Fruit fly (Drosophila melanogaster) whole organism, embryonic: ENCODE results near the gene ImpE3.

Experiments
- Abd-B ChIP-seq: fragments of 200-800 bp; sonication (Bioruptor generic); optimal IDR thresholded peaks from 2 replicates; lab custom pipeline; 2018; ENCODE audit warnings: missing biosample characterization, mild to moderate bottlenecking, missing genetic modification characterization, moderate library complexity
- Aef1 ChIP-seq: fragments of 200-800 bp; sonication (Bioruptor generic); IDR thresholded peaks from 3 replicates; pipeline ENCODE4 v1.3.6; 2022; ENCODE audit warnings: missing biosample characterization, missing genetic modification characterization
- Antp ChIP-seq: fragments of 200-800 bp; sonication (Bioruptor generic); optimal IDR thresholded peaks from 3 replicates; lab custom pipeline; 2016; ENCODE audit warnings: missing biosample characterization, missing genetic modification characterization
- B-H1 ChIP-seq: fragments of 200-800 bp; sonication (Bioruptor generic); IDR thresholded peaks from 3 replicates; pipeline ENCODE4 v1.3.6; 2022; ENCODE audit warnings: missing biosample characterization, missing genetic modification characterization
- BEAF-32 ChIP-seq: fragments of 200-800 bp; sonication (Bioruptor generic); optimal IDR thresholded peaks from 3 replicates; lab custom pipeline; 2017; ENCODE audit warnings: missing biosample characterization, missing genetic modification characterization, mild to moderate bottlenecking, moderate library complexity, missing genetic modification reagents
- Bdp1 ChIP-seq: fragments of 200-800 bp; sonication (Bioruptor generic); optimal IDR thresholded peaks from 3 replicates; lab custom pipeline; 2016; ENCODE audit warnings: missing biosample characterization, missing genetic modification characterization
- BtbVII ChIP-seq: fragments of 200-800 bp; sonication (Bioruptor generic); optimal IDR thresholded peaks from 3 replicates; lab custom pipeline; 2017; ENCODE audit warnings: missing biosample characterization, mild to moderate bottlenecking, missing genetic modification characterization
- CG11695 ChIP-seq: fragments of 200-800 bp; sonication (Bioruptor generic); IDR thresholded peaks from 3 replicates; pipeline ENCODE4 v1.3.6; 2022; ENCODE audit warnings: missing biosample characterization, missing genetic modification characterization
- CG12391 ChIP-seq: fragments of 200-800 bp; sonication (Bioruptor generic); optimal IDR thresholded peaks from 3 replicates; lab custom pipeline; 2018; ENCODE audit warnings: missing biosample characterization, mild to moderate bottlenecking, missing genetic modification characterization, moderate library complexity
- CG13123 ChIP-seq: fragments of 200-800 bp; sonication (Bioruptor generic); optimal IDR thresholded peaks from 2 replicates; lab custom pipeline; 2016; ENCODE audit warnings: missing biosample characterization, missing genetic modification characterization
- CG15011 ChIP-seq: fragments of 200-800 bp; sonication (Bioruptor generic); optimal IDR thresholded peaks from 3 replicates; lab custom pipeline; 2018; ENCODE audit warnings: missing biosample characterization, mild to moderate bottlenecking, missing genetic modification characterization
- CG16863 ChIP-seq: fragments of 200-800 bp; sonication (Bioruptor generic); optimal IDR thresholded peaks from 3 replicates; lab custom pipeline; 2016; ENCODE audit warnings: missing biosample characterization, missing genetic modification characterization
- CG18599 ChIP-seq: fragments of 200-800 bp; sonication (Bioruptor generic); optimal IDR thresholded peaks from 3 replicates; lab custom pipeline; 2017; ENCODE audit warnings: missing biosample characterization, missing genetic modification characterization, mild to moderate bottlenecking, moderate library complexity, missing genetic modification reagents
- CG34422 ChIP-seq: fragments of 200-800 bp; sonication (Bioruptor generic); IDR thresholded peaks from 3 replicates; pipeline ENCODE4 v1.3.6; 2022; ENCODE audit warnings: missing biosample characterization, missing genetic modification characterization
- CG3995 ChIP-seq: fragments of 200-800 bp; sonication (Bioruptor generic); optimal IDR thresholded peaks from 3 replicates; lab custom pipeline; 2016; ENCODE audit warnings: missing biosample characterization, missing genetic modification characterization
- CG6272 ChIP-seq: fragments of 200-800 bp; sonication (Bioruptor generic); IDR thresholded peaks from 2 replicates; pipeline ENCODE4 v1.3.6; 2022; ENCODE audit warnings: missing biosample characterization, missing genetic modification characterization
- CG8290 ChIP-seq, 3 experiments: fragments of 200-800 bp; sonication (Bioruptor generic); optimal IDR thresholded peaks; 2 replicates each; lab custom pipeline; 2016 to 2019; ENCODE audit warnings: missing biosample characterization in 3 of 3, missing genetic modification characterization in 3 of 3, mild to moderate bottlenecking in 2 of 3, moderate library complexity in 1 of 3
- CG8944 ChIP-seq: fragments of 200-800 bp; sonication (Bioruptor generic); optimal IDR thresholded peaks from 3 replicates; lab custom pipeline; 2016; ENCODE audit warnings: missing biosample characterization, missing genetic modification characterization
- CG9727 ChIP-seq: fragments of 200-800 bp; sonication (Bioruptor generic); optimal IDR thresholded peaks from 3 replicates; lab custom pipeline; 2017; ENCODE audit warnings: missing biosample characterization, mild to moderate bottlenecking, missing genetic modification characterization
- CG9876 ChIP-seq: fragments of 200-800 bp; sonication (Bioruptor generic); optimal IDR thresholded peaks from 2 replicates; lab custom pipeline; 2016; ENCODE audit warnings: missing biosample characterization, missing genetic modification characterization
- CkIIα-i1 ChIP-seq: fragments of 200-800 bp; sonication (Bioruptor generic); IDR thresholded peaks from 2 replicates; pipeline ENCODE4 v1.3.6; 2022; ENCODE audit warnings: missing biosample characterization, missing genetic modification characterization
- Dll ChIP-seq: fragments of 200-800 bp; sonication (Bioruptor generic); IDR thresholded peaks from 4 replicates; pipeline ENCODE4 v1.3.6; 2022; ENCODE audit warnings: missing biosample characterization, missing genetic modification characterization; ENCODE audit not compliant: partially characterized antibody
- Dref ChIP-seq: fragments of 200-800 bp; sonication (Bioruptor generic); IDR thresholded peaks from 2 replicates; pipeline ENCODE4 v1.3.6; 2022; ENCODE audit warnings: missing biosample characterization, missing genetic modification characterization
- E2f2 ChIP-seq: fragments of 200-800 bp; sonication (Bioruptor generic); IDR thresholded peaks from 2 replicates; pipeline ENCODE4 v1.3.6; 2022; ENCODE audit warnings: missing biosample characterization, missing genetic modification characterization
- H15 ChIP-seq: fragments of 200-800 bp; sonication (Bioruptor generic); IDR thresholded peaks from 3 replicates; pipeline ENCODE4 v1.3.6; 2022; ENCODE audit warnings: missing biosample characterization, missing genetic modification characterization
- HLH3B ChIP-seq: fragments of 200-800 bp; sonication (Bioruptor generic); IDR thresholded peaks from 2 replicates; pipeline ENCODE4 v1.3.6; 2022; ENCODE audit warnings: missing biosample characterization, missing genetic modification characterization
- Hr39 ChIP-seq: fragments of >200 bp; optimal IDR thresholded peaks from 2 replicates; lab custom pipeline; 2017
- Kr ChIP-seq: fragments of 200-800 bp; sonication (Bioruptor generic); optimal IDR thresholded peaks from 2 replicates; lab custom pipeline; 2017; ENCODE audit warnings: missing biosample characterization, mild to moderate bottlenecking, missing genetic modification characterization
- MESR4 ChIP-seq: fragments of 200-800 bp; sonication (Bioruptor generic); optimal IDR thresholded peaks from 2 replicates; lab custom pipeline; 2018; ENCODE audit warnings: missing biosample characterization, mild to moderate bottlenecking, missing genetic modification characterization, moderate library complexity
- Poxn ChIP-seq: fragments of 200-800 bp; sonication (Bioruptor generic); IDR thresholded peaks from 2 replicates; pipeline ENCODE4 v1.3.6; 2022; ENCODE audit warnings: missing biosample characterization, missing genetic modification characterization
- chinmo ChIP-seq: fragments of 200-800 bp; sonication (Bioruptor generic); IDR thresholded peaks from 4 replicates; pipeline ENCODE4 v1.3.6; 2022; ENCODE audit warnings: missing biosample characterization, missing genetic modification characterization; ENCODE audit not compliant: partially characterized antibody
- fd64A ChIP-seq: fragments of 200-800 bp; sonication (Bioruptor generic); optimal IDR thresholded peaks from 3 replicates; lab custom pipeline; 2018; ENCODE audit warnings: missing biosample characterization, mild to moderate bottlenecking, missing genetic modification characterization
- ham ChIP-seq: fragments of 200-800 bp; sonication (Bioruptor generic); IDR thresholded peaks from 2 replicates; pipeline ENCODE4 v1.3.6; 2022; ENCODE audit warnings: missing biosample characterization, missing genetic modification characterization
- insv ChIP-seq, 2 experiments: fragments of 200-800 bp; sonication (Bioruptor generic); optimal IDR thresholded peaks; 3 replicates each; lab custom pipeline; 2016 to 2018; ENCODE audit warnings: missing biosample characterization in 2 of 2, missing genetic modification characterization in 2 of 2
- lbe ChIP-seq: fragments of 200-800 bp; sonication (Bioruptor generic); optimal IDR thresholded peaks from 2 replicates; lab custom pipeline; 2016; ENCODE audit warnings: missing biosample characterization, mild to moderate bottlenecking, missing genetic modification characterization
- lilli ChIP-seq: fragments of 200-800 bp; sonication (Bioruptor generic); optimal IDR thresholded peaks from 3 replicates; lab custom pipeline; 2016; ENCODE audit warnings: missing biosample characterization, missing genetic modification characterization
- lola ChIP-seq, 3 experiments: fragments of >200 bp in 2 of 3; fragments of 200-800 bp in 1 of 3; sonication (Bioruptor generic) in 1 of 3; optimal IDR thresholded peaks; 2 replicates each; lab custom pipeline; 2017 to 2019; ENCODE audit warnings: missing biosample characterization in 3 of 3, missing genetic modification characterization in 3 of 3, mild to moderate bottlenecking in 1 of 3, moderate library complexity in 1 of 3
- nerfin-1 ChIP-seq: fragments of 200-800 bp; sonication (Bioruptor generic); optimal IDR thresholded peaks from 3 replicates; lab custom pipeline; 2019; ENCODE audit warnings: missing biosample characterization, mild to moderate bottlenecking, missing genetic modification characterization, moderate library complexity
- oc ChIP-seq: fragments of 200-800 bp; sonication (Bioruptor generic); optimal IDR thresholded peaks from 2 replicates; lab custom pipeline; 2018; ENCODE audit warnings: missing biosample characterization, mild to moderate bottlenecking, missing genetic modification characterization, moderate library complexity
- pan ChIP-seq, 4 experiments: fragments of >200 bp in 3 of 4; fragments of 200-800 bp in 1 of 4; sonication (Bioruptor generic) in 1 of 4; optimal IDR thresholded peaks in 3 of 4; IDR thresholded peaks in 1 of 4; 2 replicates each; pipeline versions ENCODE4 v1.3.6 to Lab custom; 2017 to 2022; ENCODE audit warnings: missing biosample characterization in 2 of 4, missing genetic modification characterization in 2 of 4, mixed read lengths in 1 of 4
- pnt ChIP-seq: fragments of 200-800 bp; sonication (Bioruptor generic); optimal IDR thresholded peaks from 3 replicates; lab custom pipeline; 2016; ENCODE audit warnings: missing biosample characterization, missing genetic modification characterization
- scrt ChIP-seq: fragments of 200-800 bp; sonication (Bioruptor generic); optimal IDR thresholded peaks from 2 replicates; lab custom pipeline; 2018; ENCODE audit warnings: missing biosample characterization, mild to moderate bottlenecking, missing genetic modification characterization, moderate library complexity
- sens ChIP-seq: fragments of 200-800 bp; sonication (Bioruptor generic); peaks from one replicate; lab custom pipeline; 2016; ENCODE audit warnings: missing biosample characterization, missing genetic modification characterization
- so ChIP-seq: fragments of 200-800 bp; sonication (Bioruptor generic); IDR thresholded peaks from 3 replicates; pipeline ENCODE4 v1.3.6; 2022; ENCODE audit warnings: missing biosample characterization, missing genetic modification characterization
- tio ChIP-seq: fragments of 200-800 bp; sonication (Bioruptor generic); optimal IDR thresholded peaks from 2 replicates; lab custom pipeline; 2017; ENCODE audit warnings: missing biosample characterization, missing genetic modification characterization, inconsistent platforms
- tna ChIP-seq: fragments of 200-800 bp; sonication (Bioruptor generic); IDR thresholded peaks from 2 replicates; pipeline ENCODE4 v1.3.6; 2022; ENCODE audit warnings: missing biosample characterization, missing genetic modification characterization; ENCODE audit not compliant: partially characterized antibody
- toy ChIP-seq: fragments of 200-800 bp; sonication (Bioruptor generic); IDR thresholded peaks from 2 replicates; pipeline ENCODE4 v1.3.6; 2022; ENCODE audit warnings: missing biosample characterization, missing genetic modification characterization
- vfl ChIP-seq: fragments of 200-800 bp; sonication (Bioruptor generic); optimal IDR thresholded peaks from 2 replicates; lab custom pipeline; 2016; ENCODE audit warnings: missing biosample characterization, missing genetic modification characterization
- vvl ChIP-seq: fragments of 200-800 bp; sonication (Bioruptor generic); IDR thresholded peaks from 2 replicates; pipeline ENCODE4 v1.3.6; 2022; ENCODE audit warnings: missing biosample characterization, missing genetic modification characterization
- yki ChIP-seq: fragments of >200 bp; optimal IDR thresholded peaks from 3 replicates; lab custom pipeline; 2018

ImpE3 gene

dm6 chr3R:8007595-8008255, 21.6 kb downstream of the ImpE3 start, which contains the start of gene CG2767 (continued):
- peak; percentile 10 for TF ChIP-seq BEAF-32 (GFP tag; lab: Kevin White, UChicago)
- TF ChIP-seq CG12391 (tag; lab: Kevin White, UChicago) = no peak
- TF ChIP-seq CG9727 (GFP tag; lab: Kevin White, UChicago) = no peak
- peak; percentile 40 for TF ChIP-seq sens (GFP tag; lab: Kevin White, UChicago)
- no peak for TF ChIP-seq vvl (GFP tag; lab: Robert Waterston, UW)
- no peak for TF ChIP-seq ham
- TF ChIP-seq tna (GFP tag; lab: Robert Waterston, UW) = no peak
- TF ChIP-seq toy (GFP tag; lab: Robert Waterston, UW) = no peak
- TF ChIP-seq Abd-B (GFP tag; lab: Kevin White, UChicago) = no peak
- TF ChIP-seq CG18599 (GFP tag; lab: Kevin White, UChicago) = no peak
- TF ChIP-seq Aef1 = no peak
- TF ChIP-seq CG13123 (GFP tag; lab: Kevin White, UChicago) = no peak
- no peak for TF ChIP-seq BtbVII (GFP tag; lab: Kevin White, UChicago)
- no peak for TF ChIP-seq H15 (GFP tag; lab: Robert Waterston, UW)
- TF ChIP-seq CG9876 (GFP tag; lab: Kevin White, UChicago) = no peak
- TF ChIP-seq CG15011 (GFP tag; lab: Kevin White, UChicago) = no peak
- TF ChIP-seq Kr (GFP tag; lab: Kevin White, UChicago) = no peak
- no peak for TF ChIP-seq Antp (GFP tag; lab: Kevin White, UChicago)
- TF ChIP-seq vfl (GFP tag; lab: Kevin White, UChicago) = no peak
- no peak for TF ChIP-seq Hr39 (lab: Kevin White, UChicago)
- no peak for TF ChIP-seq Bdp1
- no peak for TF ChIP-seq HLH3B (GFP tag; lab: Robert Waterston, UW)
- peak; percentile 27 for TF ChIP-seq lbe (GFP tag; lab: Kevin White, UChicago)
- TF ChIP-seq CG8944 (GFP tag; lab: Kevin White, UChicago) = no peak
- no peak for TF ChIP-seq lilli
- TF ChIP-seq Dll (GFP tag; lab: Robert Waterston, UW) = 0 out of 4 replicates have a peak, but pooled peaks have one; percentile 24
- TF ChIP-seq Dref (GFP tag; lab: Robert Waterston, UW) = peak; percentile 69
- peak; percentile 88 for TF ChIP-seq CG3995 (GFP tag; lab: Kevin White, UChicago)
- no peak for TF ChIP-seq CG6272 (GFP tag; lab: Robert Waterston, UW)
- no peak for TF ChIP-seq tio (GFP tag; lab: Kevin White, UChicago)
- TF ChIP-seq yki (lab: Kevin White, UChicago) = no peak
- no peak for TF ChIP-seq lola (GFP tag; optimal IDR thresholded peaks at IDR 0.05; lab: Kevin White, UChicago)
- TF ChIP-seq B-H1 (GFP tag; lab: Robert Waterston, UW) = no peak
- no peak for TF ChIP-seq pan (optimal IDR thresholded peaks at IDR 0.05; lab: Kevin White, UChicago)
- TF ChIP-seq pan (GFP tag; optimal IDR thresholded peaks at IDR 0.05 in 1 of 2, IDR thresholded peaks at IDR 0.05 in 1 of 2) = no peak
- TF ChIP-seq scrt (GFP tag; lab: Kevin White, UChicago) = peak; percentile 85
- no peak for TF ChIP-seq so (GFP tag; lab: Robert Waterston, UW)
- no peak for TF ChIP-seq CG16863 (GFP tag; lab: Kevin White, UChicago)
- no peak for TF ChIP-seq CG11695 (GFP tag; lab: Robert Waterston, UW)
- TF ChIP-seq Poxn (GFP tag; lab: Robert Waterston, UW) = no peak
- TF ChIP-seq oc = peak; percentile 12
- TF ChIP-seq E2f2 (GFP tag; lab: Robert Waterston, UW) = peak; percentile 86
- peak in 1 of 2 experiments; percentile 5 for TF ChIP-seq insv (GFP tag; optimal IDR thresholded peaks at IDR 0.05; lab: Kevin White, UChicago)
- TF ChIP-seq chinmo (GFP tag; lab: Robert Waterston, UW) = no peak
- TF ChIP-seq CG34422 (GFP tag; lab: Robert Waterston, UW) = peak; percentile 32; the same call in 1 of the 3 replicates
- no peak for TF ChIP-seq pnt
- TF ChIP-seq fd64A (GFP tag; lab: Kevin White, UChicago) = no peak
- no peak for TF ChIP-seq MESR4 (GFP tag; lab: Kevin White, UChicago)
- TF ChIP-seq nerfin-1 (tag; lab: Kevin White, UChicago) = no peak
- TF ChIP-seq CkIIα-i1 (GFP tag; lab: Robert Waterston, UW) = no peak
- no peak for TF ChIP-seq CG8290 (GFP tag; optimal IDR thresholded peaks at IDR 0.05; lab: Kevin White, UChicago)
- TF ChIP-seq CG8290 (tag; optimal IDR thresholded peaks at IDR 0.05; lab: Kevin White, UChicago) = no peak
